Worm (Caenorhabditis elegans) whole organism, L4 larva: ENCODE data around the gene ZK822.10.
A peak's percentile ranks its signal among the peaks of the same experiment; 100 is the strongest.

Source experiments
- F49E8.2 ChIP-seq: sonication (generic microtip); optimal IDR thresholded peaks from 2 replicates; lab custom pipeline; 2016; ENCODE audit warnings: missing compliant biosample characterization, mild to moderate bottlenecking, missing genetic modification characterization, borderline replicate concordance
- Y105C5A.15 ChIP-seq: fragments of 200-800 bp; sonication (Bioruptor generic); IDR thresholded peaks from 2 replicates; pipeline ENCODE4 v1.3.6; 2022; ENCODE audit warnings: missing genetic modification characterization, missing compliant biosample characterization
- Y5F2A.4 ChIP-seq: fragments of 200-800 bp; sonication (Bioruptor generic); optimal IDR thresholded peaks from 2 replicates; lab custom pipeline; 2018; ENCODE audit warnings: mild to moderate bottlenecking, missing genetic modification characterization, missing compliant biosample characterization
- Y75B8A.6 ChIP-seq: fragments of 200-800 bp; sonication (Bioruptor generic); IDR thresholded peaks from 2 replicates; pipeline ENCODE4 v1.3.6; 2022; ENCODE audit warnings: missing genetic modification reagents, missing genetic modification characterization, missing compliant biosample characterization
- aha-1 ChIP-seq: fragments of 150-350 bp; peaks from one replicate; lab custom pipeline; 2014; ENCODE audit warnings: missing biosample characterization, missing genetic modification characterization
- arid-1 ChIP-seq: fragments of 200-800 bp; sonication (Bioruptor generic); conservative IDR thresholded peaks from 2 replicates; pipeline ENCODE4 v1.3.6; 2022; ENCODE audit warnings: missing genetic modification reagents, missing genetic modification characterization, missing compliant biosample characterization
- ceh-28 ChIP-seq: fragments of 150-350 bp; optimal IDR thresholded peaks from 2 replicates; lab custom pipeline; 2014; ENCODE audit warnings: missing biosample characterization, missing genetic modification reagents, missing genetic modification characterization
- ceh-62 ChIP-seq: sonication (generic microtip); optimal IDR thresholded peaks from 2 replicates; lab custom pipeline; 2017; ENCODE audit warnings: missing biosample characterization, missing genetic modification characterization
- ceh-82 ChIP-seq: sonication (generic microtip); optimal IDR thresholded peaks from 2 replicates; lab custom pipeline; 2017; ENCODE audit warnings: missing biosample characterization, missing genetic modification characterization
- cey-2 ChIP-seq: sonication (generic microtip); optimal IDR thresholded peaks from 3 replicates; lab custom pipeline; 2017; ENCODE audit warnings: missing genetic modification characterization, mild to moderate bottlenecking, missing compliant biosample characterization, antibody characterized with exemption, borderline replicate concordance; ENCODE audit not compliant: insufficient read depth
- ctbp-1 ChIP-seq: fragments of 200-800 bp; sonication (Bioruptor generic); IDR thresholded peaks from 2 replicates; pipeline ENCODE4 v1.3.6; 2022; ENCODE audit warnings: missing genetic modification reagents, missing genetic modification characterization, missing compliant biosample characterization
- daf-19 ChIP-seq: fragments of 200-800 bp; sonication (Bioruptor generic); conservative IDR thresholded peaks from 2 replicates; pipeline ENCODE4 v1.3.6; 2022; ENCODE audit warnings: missing genetic modification characterization, missing compliant biosample characterization
- dmd-6 ChIP-seq: fragments of 200-800 bp; sonication (Bioruptor generic); IDR thresholded peaks from 2 replicates; pipeline ENCODE4 v1.3.6; 2022; ENCODE audit warnings: missing genetic modification reagents, missing genetic modification characterization, missing compliant biosample characterization
- dpl-1 ChIP-seq: fragments of 150-350 bp; optimal IDR thresholded peaks from 2 replicates; lab custom pipeline; 2014; ENCODE audit warnings: missing biosample characterization, missing genetic modification reagents, missing genetic modification characterization
- duxl-1 ChIP-seq: sonication (generic microtip); optimal IDR thresholded peaks from 2 replicates; lab custom pipeline; 2016; ENCODE audit warnings: mild to moderate bottlenecking, missing genetic modification characterization, moderate library complexity, missing compliant biosample characterization; ENCODE audit not compliant: poor library complexity
- dve-1 ChIP-seq: sonication (generic microtip); optimal IDR thresholded peaks from 2 replicates; lab custom pipeline; 2017; ENCODE audit warnings: antibody characterized with exemption, mild to moderate bottlenecking, missing genetic modification characterization, missing compliant biosample characterization; ENCODE audit not compliant: insufficient read depth
- egl-43 ChIP-seq: fragments of 200-800 bp; sonication (Bioruptor generic); IDR thresholded peaks from 2 replicates; pipeline ENCODE4 v1.3.6; 2022; ENCODE audit warnings: missing genetic modification reagents, missing genetic modification characterization, missing compliant biosample characterization
- gei-8 ChIP-seq: fragments of 200-800 bp; sonication (Bioruptor generic); optimal IDR thresholded peaks from 2 replicates; lab custom pipeline; 2018; ENCODE audit warnings: mild to moderate bottlenecking, missing genetic modification characterization, missing compliant biosample characterization
- hlh-30 ChIP-seq: sonication (generic microtip); optimal IDR thresholded peaks from 2 replicates; lab custom pipeline; 2017; ENCODE audit warnings: antibody characterized with exemption, mild to moderate bottlenecking, missing genetic modification characterization, missing compliant biosample characterization; ENCODE audit not compliant: insufficient read depth
- lin-13 ChIP-seq: fragments of 150-350 bp; optimal IDR thresholded peaks from 2 replicates; lab custom pipeline; 2014; ENCODE audit warnings: missing biosample characterization, missing genetic modification reagents, missing genetic modification characterization
- lin-15B ChIP-seq: fragments of 150-350 bp; sonication (generic microtip); optimal IDR thresholded peaks from 3 replicates; lab custom pipeline; 2014; ENCODE audit warnings: missing biosample characterization, missing genetic modification characterization
- lin-38 ChIP-seq: fragments of 200-800 bp; sonication (Bioruptor generic); IDR thresholded peaks from 2 replicates; pipeline ENCODE4 v1.3.6; 2022; ENCODE audit warnings: missing genetic modification reagents, missing genetic modification characterization, missing compliant biosample characterization
- mes-2 ChIP-seq: sonication (generic microtip); optimal IDR thresholded peaks from 2 replicates; lab custom pipeline; 2016; ENCODE audit warnings: missing genotype, mild to moderate bottlenecking, missing genetic modification characterization, missing compliant biosample characterization; ENCODE audit not compliant: poor library complexity, severe bottlenecking
- mxl-3 ChIP-seq: fragments of 200-800 bp; sonication (Bioruptor generic); optimal IDR thresholded peaks from 2 replicates; lab custom pipeline; 2018; ENCODE audit warnings: mild to moderate bottlenecking, missing genetic modification characterization, missing compliant biosample characterization
- nhr-10 ChIP-seq: fragments of 150-350 bp; optimal IDR thresholded peaks from 2 replicates; lab custom pipeline; 2014; ENCODE audit warnings: missing biosample characterization, missing genetic modification characterization
- nhr-102 ChIP-seq: sonication (generic microtip); optimal IDR thresholded peaks from 2 replicates; lab custom pipeline; 2016; ENCODE audit warnings: mild to moderate bottlenecking, missing genetic modification characterization, moderate library complexity, missing compliant biosample characterization
- nhr-111 ChIP-seq: fragments of 200-800 bp; sonication (Bioruptor generic); optimal IDR thresholded peaks from 2 replicates; lab custom pipeline; 2018; ENCODE audit warnings: mild to moderate bottlenecking, missing genetic modification characterization, missing compliant biosample characterization
- nhr-237 ChIP-seq: sonication (generic microtip); optimal IDR thresholded peaks from 2 replicates; lab custom pipeline; 2017; ENCODE audit warnings: missing biosample characterization, missing genetic modification characterization
- nhr-41 ChIP-seq: fragments of 200-800 bp; sonication (Bioruptor generic); IDR thresholded peaks from 2 replicates; pipeline ENCODE4 v1.3.6; 2022; ENCODE audit warnings: missing genetic modification reagents, missing genetic modification characterization, missing compliant biosample characterization
- nhr-48 ChIP-seq: sonication (generic microtip); optimal IDR thresholded peaks from 2 replicates; lab custom pipeline; 2016; ENCODE audit warnings: mild to moderate bottlenecking, missing genetic modification characterization, missing compliant biosample characterization
- nhr-77 ChIP-seq: fragments of 150-350 bp; optimal IDR thresholded peaks from 2 replicates; lab custom pipeline; 2014; ENCODE audit warnings: missing biosample characterization, missing genetic modification characterization
- php-3 ChIP-seq: fragments of 200-800 bp; sonication (Bioruptor generic); IDR thresholded peaks from 2 replicates; pipeline ENCODE4 v1.3.6; 2022; ENCODE audit warnings: missing genetic modification reagents, missing genetic modification characterization, missing compliant biosample characterization
- sdz-12 ChIP-seq: fragments of 200-800 bp; sonication (Bioruptor generic); optimal IDR thresholded peaks from 2 replicates; lab custom pipeline; 2018; ENCODE audit warnings: mild to moderate bottlenecking, missing genetic modification characterization, missing compliant biosample characterization
- set-16 ChIP-seq: fragments of 200-800 bp; sonication (Bioruptor generic); IDR thresholded peaks from 2 replicates; pipeline ENCODE4 v1.3.6; 2022; ENCODE audit warnings: missing genetic modification reagents, missing genetic modification characterization, missing compliant biosample characterization
- snpc-1.2 ChIP-seq: fragments of 200-800 bp; sonication (Bioruptor generic); IDR thresholded peaks from 2 replicates; pipeline ENCODE4 v1.3.6; 2022; ENCODE audit warnings: missing genetic modification reagents, missing genetic modification characterization, missing compliant biosample characterization
- snpc-4 ChIP-seq: fragments of 150-350 bp; optimal IDR thresholded peaks from 2 replicates; lab custom pipeline; 2014; ENCODE audit warnings: missing biosample characterization, missing genetic modification characterization
- spr-1 ChIP-seq: sonication (generic microtip); optimal IDR thresholded peaks from 2 replicates; lab custom pipeline; 2016; ENCODE audit warnings: mild to moderate bottlenecking, missing genetic modification characterization, missing compliant biosample characterization
- spr-3 ChIP-seq: fragments of 200-800 bp; sonication (Bioruptor generic); optimal IDR thresholded peaks from 2 replicates; lab custom pipeline; 2018; ENCODE audit warnings: mild to moderate bottlenecking, missing genetic modification characterization, missing compliant biosample characterization
- tra-1 ChIP-seq: fragments of 200-800 bp; sonication (Bioruptor generic); IDR thresholded peaks from 2 replicates; pipeline ENCODE4 v1.3.6; 2022; ENCODE audit warnings: missing genetic modification reagents, missing genetic modification characterization, missing compliant biosample characterization
- unc-130 ChIP-seq: sonication (generic microtip); optimal IDR thresholded peaks from 2 replicates; lab custom pipeline; 2016; ENCODE audit warnings: missing genetic modification reagents, missing genetic modification characterization, missing compliant biosample characterization
- zfp-2 ChIP-seq: sonication (generic microtip); optimal IDR thresholded peaks from 2 replicates; lab custom pipeline; 2016; ENCODE audit warnings: mild to moderate bottlenecking, missing genetic modification characterization, missing compliant biosample characterization
- zfp-3 ChIP-seq: fragments of 200-800 bp; sonication (Bioruptor generic); conservative IDR thresholded peaks from 2 replicates; pipeline ENCODE4 v1.3.6; 2022; ENCODE audit warnings: missing genetic modification reagents, missing genetic modification characterization, missing compliant biosample characterization
- zip-2 ChIP-seq: fragments of 150-350 bp; optimal IDR thresholded peaks from 2 replicates; lab custom pipeline; 2014; ENCODE audit warnings: missing biosample characterization, missing genetic modification characterization
- ztf-7 ChIP-seq: fragments of 150-350 bp; optimal IDR thresholded peaks from 2 replicates; lab custom pipeline; 2014; ENCODE audit warnings: missing biosample characterization, missing genetic modification characterization

The ZK822.10 gene

DNA sequence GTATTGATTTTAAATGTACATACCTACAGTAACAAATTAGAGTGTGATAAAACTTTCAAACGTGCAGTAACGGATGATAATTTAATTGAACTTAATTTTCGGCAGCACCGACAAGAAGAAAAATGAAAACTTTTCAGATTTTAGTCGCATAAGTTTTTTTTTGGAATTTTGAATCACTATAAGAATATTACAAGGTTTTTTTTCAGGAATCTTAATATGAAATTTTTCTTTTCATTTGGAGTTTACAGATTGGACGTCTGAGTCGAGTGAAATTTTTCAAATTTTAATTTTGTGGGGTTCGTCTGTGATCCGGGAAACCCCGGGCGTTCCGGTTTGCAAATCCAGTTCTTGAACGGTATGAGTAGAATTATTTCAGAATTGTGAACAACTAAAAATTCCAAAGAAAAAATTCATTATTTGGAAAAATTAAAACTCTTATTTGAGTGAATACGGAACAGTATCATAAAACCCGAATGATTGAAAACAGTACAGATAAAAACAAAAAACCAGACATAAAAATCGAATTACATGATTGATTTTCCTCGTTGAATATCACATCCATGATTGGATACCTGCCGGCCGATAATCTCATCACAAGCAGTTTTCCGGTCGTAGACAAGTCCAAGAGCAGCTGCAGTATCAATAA is 3.5 kb upstream of the ZK822.10 start (continued):
- TF ChIP-seq zfp-3 (peak; percentile 99), ctbp-1 (GFP tag; lab: Robert Waterston, UW) (no peak), nhr-48 (no peak), Y75B8A.6 (peak; percentile 86; the same call in 1 of the 2 replicates), daf-19 (no peak), F49E8.2 (no peak), set-16 (GFP tag; lab: Robert Waterston, UW) (no peak), gei-8 (GFP tag; lab: Kevin White, UChicago) (no peak), snpc-1.2 (GFP tag; lab: Robert Waterston, UW) (0 out of 2 replicates have a peak, but pooled peaks have one; percentile 17), nhr-102 (tag; lab: Kevin White, UChicago) (peak; percentile 12), lin-38 (peak; percentile 42), Y5F2A.4 (GFP tag; lab: Kevin White, UChicago) (no peak), dmd-6 (peak; percentile 48), lin-13 (GFP tag; lab: Kevin White, UChicago) (peak; percentile 41), hlh-30 (tag; lab: Kevin White, UChicago) (no peak), spr-3 (GFP tag; lab: Kevin White, UChicago) (no peak), unc-130 (no peak), dve-1 (tag; lab: Kevin White, UChicago) (peak; percentile 38)

DNA sequence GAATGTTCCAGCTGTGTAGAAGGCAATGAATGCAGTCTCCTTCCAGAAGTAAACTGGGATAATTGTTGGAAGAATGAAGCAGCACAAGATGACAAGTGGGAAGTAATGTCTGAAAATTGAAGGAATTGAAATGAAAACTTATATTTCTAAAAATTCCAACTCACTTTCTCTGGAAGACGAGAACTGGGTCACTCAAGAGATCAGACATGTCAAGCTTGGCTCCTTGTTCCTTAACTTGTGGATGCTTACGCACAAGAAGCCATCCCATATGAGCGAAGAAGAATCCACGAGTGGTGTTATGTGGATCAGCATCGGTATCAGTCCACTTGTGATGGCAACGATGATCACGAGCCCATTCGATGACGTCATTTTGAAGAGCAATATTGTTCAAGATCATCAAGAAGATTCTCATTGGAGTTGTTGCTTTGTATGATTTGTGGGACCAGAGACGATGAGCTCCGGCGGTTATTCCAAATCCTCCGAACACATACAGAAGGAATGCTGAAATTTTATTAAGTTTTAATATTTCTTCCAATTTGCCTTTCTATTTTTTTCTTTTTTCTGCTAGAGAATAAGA is 2.6 kb upstream of the ZK822.10 start:
- TF ChIP-seq ztf-7 (tag; lab: Kevin White, UChicago) (no peak), arid-1 (no peak), hlh-30 (tag; lab: Kevin White, UChicago) (no peak), zfp-3 (peak; percentile 85), aha-1 (tag; lab: Kevin White, UChicago) (peak; percentile 76), F49E8.2 (no peak), mxl-3 (GFP tag; lab: Kevin White, UChicago) (no peak), tra-1 (GFP tag; lab: Robert Waterston, UW) (0 out of 2 replicates have a peak, but pooled peaks have one; percentile 38), zip-2 (tag; lab: Kevin White, UChicago) (no peak), dpl-1 (GFP tag; lab: Kevin White, UChicago) (no peak), ceh-28 (tag; lab: Kevin White, UChicago) (no peak), mes-2 (tag; lab: Kevin White, UChicago) (peak; percentile 9), ceh-62 (no peak), snpc-4 (tag; lab: Kevin White, UChicago) (no peak), nhr-10 (tag; lab: Kevin White, UChicago) (no peak)

DNA sequence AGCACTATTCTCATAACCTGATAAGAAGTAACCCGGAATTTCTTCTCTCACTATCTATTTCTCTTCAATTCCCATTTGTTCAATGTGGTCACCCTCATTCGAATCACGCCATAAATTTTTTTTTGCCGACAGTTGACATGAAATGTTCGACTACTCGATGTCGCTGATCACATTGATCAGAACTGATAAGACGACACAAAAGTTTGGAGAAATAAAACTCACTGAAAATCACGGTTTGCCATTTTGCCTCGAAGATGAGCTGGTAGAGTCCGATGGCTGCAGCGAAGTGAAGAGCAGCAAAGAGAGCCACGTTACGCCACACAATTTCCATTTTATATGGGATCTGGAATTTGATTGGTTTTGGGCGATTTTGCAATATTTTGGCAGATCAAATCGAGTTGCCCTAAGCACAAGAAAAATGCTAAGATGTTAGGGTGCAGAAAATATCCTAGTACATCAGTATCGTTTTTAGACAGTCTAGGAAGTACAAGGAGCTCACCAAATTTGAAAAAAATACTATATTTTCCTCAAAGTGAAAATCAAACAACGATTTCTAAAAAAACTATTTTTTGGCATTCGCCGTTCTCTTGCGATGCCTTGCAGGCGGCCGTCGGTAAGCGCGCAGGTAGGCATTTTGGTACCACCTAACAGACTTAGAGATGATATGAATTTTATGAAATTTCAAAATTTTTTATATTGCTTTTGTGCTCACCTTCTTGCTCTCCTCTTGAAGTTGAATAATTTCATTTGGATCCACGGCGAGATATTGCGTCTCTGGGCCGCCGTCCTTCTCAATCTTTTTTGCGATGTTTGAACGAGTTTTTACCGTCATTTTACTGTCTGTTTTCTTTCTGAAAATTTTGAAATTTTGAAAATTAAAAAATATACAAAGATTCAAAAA is 1.9 kb upstream of the ZK822.10 start, which contains the start of gene fat-6:
fat-6 (minus strand) TSS at position 851 of the 901 bp plus-strand sequence.
- TF ChIP-seq php-3 (GFP tag; lab: Robert Waterston, UW) (peak; percentile 28; the same call in 1 of the 2 replicates), Y105C5A.15 (GFP tag; lab: Robert Waterston, UW) (no peak), sdz-12 (no peak), duxl-1 (tag; lab: Kevin White, UChicago) (no peak), nhr-237 (tag; lab: Kevin White, UChicago) (no peak), nhr-111 (GFP tag; lab: Kevin White, UChicago) (no peak), nhr-77 (tag; lab: Kevin White, UChicago) (peak; percentile 81), dmd-6 (peak; percentile 26; the same call in 1 of the 2 replicates), set-16 (GFP tag; lab: Robert Waterston, UW) (no peak), spr-1 (tag; lab: Kevin White, UChicago) (no peak), zfp-3 (peak; percentile 64), nhr-102 (tag; lab: Kevin White, UChicago) (no peak), lin-15B (tag; lab: Kevin White, UChicago) (no peak), daf-19 (peak; percentile 44; the same call in 1 of the 2 replicates), zfp-2 (tag; lab: Kevin White, UChicago) (no peak), ceh-82 (tag; lab: Kevin White, UChicago) (no peak), nhr-41 (GFP tag; lab: Robert Waterston, UW) (no peak), cey-2 (tag; lab: Kevin White, UChicago) (peak; percentile 75), egl-43 (GFP tag; lab: Robert Waterston, UW) (no peak), unc-130 (no peak)
